Worm (Caenorhabditis elegans): Measurements from ENCODE around the gene C50E3.9.

DNA sequence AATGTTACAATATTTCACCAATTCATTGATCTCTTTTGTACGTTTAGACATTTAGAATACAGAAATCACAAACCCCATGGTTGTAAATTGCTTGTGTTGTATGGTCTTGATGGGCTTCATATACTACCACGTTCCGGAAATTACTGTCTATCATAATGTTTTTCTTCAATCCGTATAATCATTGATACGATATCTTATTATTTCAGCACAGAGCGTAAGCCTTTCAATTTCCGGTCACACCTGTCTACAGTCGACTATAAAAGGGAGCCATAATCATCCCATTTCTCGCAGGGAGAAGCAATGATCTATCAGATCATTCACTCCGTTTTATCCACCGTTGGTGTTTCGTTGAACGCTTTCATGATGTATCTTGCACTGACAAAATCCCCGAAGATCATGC is 29.5 kb upstream of the C50E3.9 start, which contains the start of gene srd-30:
- no peak for TF ChIP-seq W03F9.2 (tag; optimal IDR thresholded peaks at IDR 0.05)
- no peak for TF ChIP-seq him-1 (tag; optimal IDR thresholded peaks at IDR 0.05)

Measured in whole organism, L4/young adult.